Fruit fly (Drosophila melanogaster) whole organism, embryonic: ENCODE measurements around the gene capu.

Experiments
- Asciz ChIP-seq: fragments of 200-800 bp; sonication (Bioruptor generic); optimal IDR thresholded peaks from 2 replicates; lab custom pipeline; 2017; ENCODE audit warnings: missing biosample characterization, mild to moderate bottlenecking, missing genetic modification characterization, missing genetic modification reagents
- Atf3 ChIP-seq: fragments of 200-800 bp; sonication (Bioruptor generic); optimal IDR thresholded peaks from 3 replicates; lab custom pipeline; 2016; ENCODE audit warnings: missing biosample characterization, missing genetic modification characterization
- Bgb ChIP-seq: fragments of 200-800 bp; sonication (Bioruptor generic); IDR thresholded peaks from 2 replicates; pipeline ENCODE4 v1.3.6; 2022; ENCODE audit warnings: missing biosample characterization, missing genetic modification characterization; ENCODE audit not compliant: partially characterized antibody
- CG10147 ChIP-seq: fragments of 200-800 bp; sonication (Bioruptor generic); optimal IDR thresholded peaks from 2 replicates; lab custom pipeline; 2019; ENCODE audit warnings: missing biosample characterization, mild to moderate bottlenecking, missing genetic modification characterization, moderate library complexity
- CG1024 ChIP-seq: fragments of 200-800 bp; sonication (Bioruptor generic); IDR thresholded peaks from 2 replicates; pipeline ENCODE4 v1.3.6; 2022; ENCODE audit warnings: missing biosample characterization, missing genetic modification characterization
- CG10654 ChIP-seq: fragments of 200-800 bp; sonication (Bioruptor generic); optimal IDR thresholded peaks from 2 replicates; lab custom pipeline; 2016; ENCODE audit warnings: missing biosample characterization, missing genetic modification characterization
- CG11093 ChIP-seq: fragments of 200-800 bp; sonication (Bioruptor generic); IDR thresholded peaks from 3 replicates; pipeline ENCODE4 v1.3.6; 2022; ENCODE audit warnings: missing biosample characterization, missing genetic modification characterization
- CG12155 ChIP-seq: fragments of 200-800 bp; sonication (Bioruptor generic); optimal IDR thresholded peaks from 3 replicates; lab custom pipeline; 2016; ENCODE audit warnings: missing biosample characterization, missing genetic modification characterization
- CG12942 ChIP-seq: fragments of 200-800 bp; sonication (Bioruptor generic); optimal IDR thresholded peaks from 3 replicates; lab custom pipeline; 2016; ENCODE audit warnings: missing biosample characterization, missing genetic modification characterization
- CG13424 ChIP-seq: fragments of 200-800 bp; sonication (Bioruptor generic); optimal IDR thresholded peaks from 2 replicates; lab custom pipeline; 2019; ENCODE audit warnings: missing biosample characterization, mild to moderate bottlenecking, missing genetic modification characterization, moderate library complexity
- CG14710 ChIP-seq: fragments of 200-800 bp; sonication (Bioruptor generic); optimal IDR thresholded peaks from 3 replicates; lab custom pipeline; 2019; ENCODE audit warnings: missing biosample characterization, mild to moderate bottlenecking, missing genetic modification characterization, moderate library complexity
- CG1529 ChIP-seq: fragments of 200-800 bp; sonication (Bioruptor generic); optimal IDR thresholded peaks from 3 replicates; lab custom pipeline; 2018; ENCODE audit warnings: missing biosample characterization, missing genetic modification characterization
- CG17186 ChIP-seq: fragments of 200-800 bp; sonication (Bioruptor generic); optimal IDR thresholded peaks from 3 replicates; lab custom pipeline; 2017; ENCODE audit warnings: missing biosample characterization, missing genetic modification reagents, missing genetic modification characterization
- CG17385 ChIP-seq: fragments of 200-800 bp; sonication (Bioruptor generic); optimal IDR thresholded peaks from 3 replicates; lab custom pipeline; 2018; ENCODE audit warnings: missing biosample characterization, mild to moderate bottlenecking, missing genetic modification characterization
- CG2875 ChIP-seq: fragments of 200-800 bp; sonication (Bioruptor generic); optimal IDR thresholded peaks from 2 replicates; lab custom pipeline; 2017; ENCODE audit warnings: missing biosample characterization, mild to moderate bottlenecking, missing genetic modification characterization, missing genetic modification reagents
- CG6689 ChIP-seq: fragments of 200-800 bp; sonication (Bioruptor generic); IDR thresholded peaks from 2 replicates; pipeline ENCODE4 v1.3.6; 2022; ENCODE audit warnings: missing biosample characterization, missing genetic modification characterization
- CG7556 ChIP-seq: fragments of 200-800 bp; sonication (Bioruptor generic); optimal IDR thresholded peaks from 2 replicates; lab custom pipeline; 2017; ENCODE audit warnings: missing biosample characterization, mild to moderate bottlenecking, missing genetic modification characterization
- CG8388 ChIP-seq: fragments of 200-800 bp; sonication (Bioruptor generic); optimal IDR thresholded peaks from 2 replicates; lab custom pipeline; 2019; ENCODE audit warnings: missing biosample characterization, mild to moderate bottlenecking, missing genetic modification characterization, moderate library complexity
- D ChIP-seq, 2 experiments: fragments of 200-800 bp in 1 of 2; fragments of >200 bp in 1 of 2; sonication (Bioruptor generic) in 1 of 2; optimal IDR thresholded peaks; 2 replicates in 1 of 2; 3 replicates in 1 of 2; lab custom pipeline; 2017; ENCODE audit warnings: mild to moderate bottlenecking in 1 of 2, missing biosample characterization in 1 of 2, missing genetic modification characterization in 1 of 2, missing genetic modification reagents in 1 of 2
- D19A ChIP-seq: fragments of 200-800 bp; optimal IDR thresholded peaks from 3 replicates; lab custom pipeline; 2019; ENCODE audit warnings: missing biosample characterization, mild to moderate bottlenecking, missing genetic modification characterization, moderate library complexity
- D19B ChIP-seq: fragments of 200-800 bp; sonication (Bioruptor generic); optimal IDR thresholded peaks from 2 replicates; lab custom pipeline; 2017; ENCODE audit warnings: missing biosample characterization, mild to moderate bottlenecking, missing genetic modification characterization
- Dip2 ChIP-seq: fragments of 200-800 bp; sonication (Bioruptor generic); IDR thresholded peaks from 2 replicates; pipeline ENCODE4 v1.3.6; 2022; ENCODE audit warnings: missing biosample characterization, missing genetic modification characterization
- Doc3 ChIP-seq: fragments of 200-800 bp; sonication (Bioruptor generic); IDR thresholded peaks from 3 replicates; pipeline ENCODE4 v1.3.6; 2022; ENCODE audit warnings: missing biosample characterization, missing genetic modification characterization; ENCODE audit not compliant: partially characterized antibody
- Eip74EF ChIP-seq, 2 experiments: fragments of 200-800 bp in 1 of 2; fragments of >200 bp in 1 of 2; sonication (Bioruptor generic) in 1 of 2; optimal IDR thresholded peaks; 2 replicates each; lab custom pipeline; 2017 to 2019; ENCODE audit warnings: missing biosample characterization in 2 of 2, missing genetic modification characterization in 2 of 2, mild to moderate bottlenecking in 1 of 2, moderate library complexity in 1 of 2
- Hey ChIP-seq: fragments of 200-800 bp; sonication (Bioruptor generic); optimal IDR thresholded peaks from 3 replicates; lab custom pipeline; 2018; ENCODE audit warnings: missing biosample characterization, mild to moderate bottlenecking, missing genetic modification characterization
- Hr3 ChIP-seq: fragments of 200-800 bp; sonication (Bioruptor generic); optimal IDR thresholded peaks from 3 replicates; lab custom pipeline; 2016; ENCODE audit warnings: missing biosample characterization, missing genetic modification characterization
- Hr78 ChIP-seq, 2 experiments: fragments of 200-800 bp in 1 of 2; fragments of >200 bp in 1 of 2; sonication (Bioruptor generic) in 1 of 2; optimal IDR thresholded peaks; 2 replicates each; lab custom pipeline; 2017 to 2019; ENCODE audit warnings: missing biosample characterization in 2 of 2, missing genetic modification characterization in 2 of 2, mild to moderate bottlenecking in 1 of 2, moderate library complexity in 1 of 2
- Side ChIP-seq: fragments of 200-800 bp; sonication (Bioruptor generic); optimal IDR thresholded peaks from 2 replicates; lab custom pipeline; 2016; ENCODE audit warnings: missing biosample characterization, missing genetic modification characterization
- Sox100B ChIP-seq: fragments of 200-800 bp; sonication (Bioruptor generic); optimal IDR thresholded peaks from 3 replicates; lab custom pipeline; 2018; ENCODE audit warnings: missing biosample characterization, mild to moderate bottlenecking, missing genetic modification characterization
- Spps ChIP-seq: fragments of 200-800 bp; sonication (Bioruptor generic); optimal IDR thresholded peaks from 2 replicates; lab custom pipeline; 2018; ENCODE audit warnings: missing biosample characterization, mild to moderate bottlenecking, missing genetic modification characterization
- Ssrp ChIP-seq: fragments of 200-800 bp; sonication (Bioruptor generic); optimal IDR thresholded peaks from 2 replicates; lab custom pipeline; 2018; ENCODE audit warnings: missing biosample characterization, mild to moderate bottlenecking, missing genetic modification characterization, moderate library complexity
- Stat92E ChIP-seq, 3 experiments: fragments of >200 bp in 2 of 3; fragments of 200-800 bp in 1 of 3; sonication (Bioruptor generic) in 1 of 3; optimal IDR thresholded peaks; 2 replicates each; lab custom pipeline; 2017 to 2019; ENCODE audit warnings: missing biosample characterization in 3 of 3, missing genetic modification characterization in 3 of 3, mild to moderate bottlenecking in 1 of 3, moderate library complexity in 1 of 3
- Vsx1 ChIP-seq: fragments of 200-800 bp; sonication (Bioruptor generic); optimal IDR thresholded peaks from 2 replicates; lab custom pipeline; 2017; ENCODE audit warnings: missing biosample characterization, mild to moderate bottlenecking, missing genetic modification characterization, missing genetic modification reagents
- Xbp1 ChIP-seq: fragments of 200-800 bp; sonication (Bioruptor generic); optimal IDR thresholded peaks from 3 replicates; lab custom pipeline; 2016; ENCODE audit warnings: missing biosample characterization, mild to moderate bottlenecking, missing genetic modification characterization
- aop ChIP-seq: fragments of 200-800 bp; sonication (Bioruptor generic); IDR thresholded peaks from 2 replicates; pipeline ENCODE4 v1.3.6; 2022; ENCODE audit warnings: missing biosample characterization, missing genetic modification characterization
- chif ChIP-seq, 2 experiments: fragments of 200-800 bp; sonication (Bioruptor generic); optimal IDR thresholded peaks; 3 replicates each; lab custom pipeline; 2016; ENCODE audit warnings: missing biosample characterization in 2 of 2, missing genetic modification characterization in 2 of 2
- dmrt11E ChIP-seq: fragments of 200-800 bp; sonication (Bioruptor generic); optimal IDR thresholded peaks from 3 replicates; lab custom pipeline; 2018; ENCODE audit warnings: missing biosample characterization, mild to moderate bottlenecking, missing genetic modification characterization, moderate library complexity
- dmrt99B ChIP-seq: fragments of 200-800 bp; sonication (Bioruptor generic); optimal IDR thresholded peaks from 2 replicates; lab custom pipeline; 2018; ENCODE audit warnings: missing biosample characterization, mild to moderate bottlenecking, missing genetic modification characterization, moderate library complexity
- gcm ChIP-seq: fragments of 200-800 bp; sonication (Bioruptor generic); optimal IDR thresholded peaks from 2 replicates; lab custom pipeline; 2019; ENCODE audit warnings: missing biosample characterization, mild to moderate bottlenecking, missing genetic modification characterization, moderate library complexity
- gfzf ChIP-seq: fragments of 200-800 bp; sonication (Bioruptor generic); optimal IDR thresholded peaks from 2 replicates; lab custom pipeline; 2016; ENCODE audit warnings: missing biosample characterization, mild to moderate bottlenecking, missing genetic modification characterization, moderate library complexity
- gt ChIP-seq: fragments of 200-800 bp; sonication (Bioruptor generic); IDR thresholded peaks from 2 replicates; pipeline ENCODE4 v1.3.6; 2022; ENCODE audit warnings: missing biosample characterization, missing genetic modification characterization
- hb ChIP-seq: fragments of 200-800 bp; sonication (Bioruptor generic); IDR thresholded peaks from 3 replicates; pipeline ENCODE4 v1.3.6; 2022; ENCODE audit warnings: missing biosample characterization, missing genetic modification characterization; ENCODE audit not compliant: partially characterized antibody
- mld ChIP-seq: fragments of 200-800 bp; sonication (Bioruptor generic); IDR thresholded peaks from 3 replicates; pipeline ENCODE4 v1.3.6; 2022; ENCODE audit warnings: missing biosample characterization, missing genetic modification characterization; ENCODE audit not compliant: partially characterized antibody
- otp ChIP-seq: fragments of 200-800 bp; sonication (Bioruptor generic); IDR thresholded peaks from 3 replicates; pipeline ENCODE4, ENCODE4 v1.3.6; 2022; ENCODE audit warnings: missing biosample characterization, missing genetic modification characterization
- phol ChIP-seq: fragments of 200-800 bp; sonication (Bioruptor generic); optimal IDR thresholded peaks from 3 replicates; lab custom pipeline; 2018; ENCODE audit warnings: missing biosample characterization, mild to moderate bottlenecking, missing genetic modification characterization, moderate library complexity
- row ChIP-seq: fragments of 200-800 bp; sonication (Bioruptor generic); IDR thresholded peaks from 3 replicates; pipeline ENCODE4 v1.3.6; 2022; ENCODE audit warnings: missing biosample characterization, missing genetic modification characterization
- sna ChIP-seq: fragments of 200-800 bp; sonication (Bioruptor generic); IDR thresholded peaks from 2 replicates; pipeline ENCODE4 v1.3.6; 2022; ENCODE audit warnings: missing biosample characterization, missing genetic modification characterization; ENCODE audit not compliant: partially characterized antibody
- trem ChIP-seq: fragments of 200-800 bp; optimal IDR thresholded peaks from 3 replicates; lab custom pipeline; 2019; ENCODE audit warnings: missing biosample characterization, mild to moderate bottlenecking, missing genetic modification characterization, moderate library complexity

capu gene

dm6 chr2L:3851308-3851707, 51.4 kb downstream of the capu start (continued):
- peak; percentile 26 for TF ChIP-seq CG7556 (GFP tag; lab: Kevin White, UChicago)
- peak; percentile 17 for TF ChIP-seq CG10654 (GFP tag; lab: Kevin White, UChicago)
- no peak for TF ChIP-seq otp (GFP tag; lab: Robert Waterston, UW)
- TF ChIP-seq Bgb (GFP tag; lab: Robert Waterston, UW), result no peak
- TF ChIP-seq CG1024 (GFP tag; lab: Robert Waterston, UW), result 0 out of 2 replicates have a peak, but pooled peaks have one; percentile 16
- TF ChIP-seq CG8388, result peak; percentile 67
- TF ChIP-seq CG11093 (GFP tag; lab: Robert Waterston, UW), result 0 out of 3 replicates have a peak, but pooled peaks have one; percentile 32
- TF ChIP-seq gfzf (GFP tag; lab: Kevin White, UChicago), result no peak
- peak; percentile 97 for TF ChIP-seq D19A (tag; lab: Kevin White, UChicago)
- TF ChIP-seq row (GFP tag; lab: Robert Waterston, UW), result peak; percentile 44; the same call in 2 of the 3 replicates
- peak; percentile 59 for TF ChIP-seq CG6689 (GFP tag; lab: Robert Waterston, UW)
- TF ChIP-seq hb, result no peak
- no peak for TF ChIP-seq CG12155 (GFP tag; lab: Kevin White, UChicago)
- TF ChIP-seq Doc3, result no peak
- peak; percentile 40 for TF ChIP-seq Asciz (GFP tag; lab: Kevin White, UChicago)
- TF ChIP-seq Ssrp (tag; lab: Kevin White, UChicago), result peak; percentile 53
- TF ChIP-seq CG13424 (tag; lab: Kevin White, UChicago), result peak; percentile 45
- no peak for TF ChIP-seq CG17186 (GFP tag; lab: Kevin White, UChicago)
- peak; percentile 5 for TF ChIP-seq CG17385 (GFP tag; lab: Kevin White, UChicago)
- TF ChIP-seq Hr78 (GFP tag; optimal IDR thresholded peaks at IDR 0.05; lab: Kevin White, UChicago), result peak in 1 of 2 experiments; percentile 24
- TF ChIP-seq phol, result peak; percentile 74
- TF ChIP-seq Eip74EF (GFP tag; optimal IDR thresholded peaks at IDR 0.05; lab: Kevin White, UChicago), result peak in 1 of 2 experiments; percentile 32
- peak; percentile 42 for TF ChIP-seq CG1529
- TF ChIP-seq aop (GFP tag; lab: Robert Waterston, UW), result no peak
- no peak for TF ChIP-seq gt (GFP tag; lab: Robert Waterston, UW)
- no peak for TF ChIP-seq D (optimal IDR thresholded peaks at IDR 0.05; lab: Kevin White, UChicago)
- TF ChIP-seq D (GFP tag; optimal IDR thresholded peaks at IDR 0.05; lab: Kevin White, UChicago), result peak; percentile 42
- TF ChIP-seq CG14710 (tag; lab: Kevin White, UChicago), result peak; percentile 61
- TF ChIP-seq dmrt99B (tag; lab: Kevin White, UChicago), result peak; percentile 70
- peak; percentile 60 for TF ChIP-seq trem (tag; lab: Kevin White, UChicago)
- no peak for TF ChIP-seq Atf3 (GFP tag; lab: Kevin White, UChicago)
- TF ChIP-seq mld (GFP tag; lab: Robert Waterston, UW), result no peak
- no peak for TF ChIP-seq CG12942 (GFP tag; lab: Kevin White, UChicago)
- no peak for TF ChIP-seq Hr3 (GFP tag; lab: Kevin White, UChicago)
- peak; percentile 39 for TF ChIP-seq gcm (GFP tag; lab: Kevin White, UChicago)
- TF ChIP-seq CG10147 (GFP tag; lab: Kevin White, UChicago), result no peak
- peak; percentile 45 for TF ChIP-seq Sox100B (GFP tag; lab: Kevin White, UChicago)
- TF ChIP-seq dmrt11E (tag; lab: Kevin White, UChicago), result peak; percentile 75
- TF ChIP-seq Hey (tag; lab: Kevin White, UChicago), result no peak
- no peak for TF ChIP-seq Side (GFP tag; lab: Kevin White, UChicago)
- peak; percentile 45 for TF ChIP-seq CG2875 (GFP tag; lab: Kevin White, UChicago)
- TF ChIP-seq D19B (GFP tag; lab: Kevin White, UChicago), result no peak
- TF ChIP-seq chif (GFP tag; optimal IDR thresholded peaks at IDR 0.05; lab: Kevin White, UChicago), result peak in 1 of 2 experiments; percentile 22
- peak; percentile 27 for TF ChIP-seq Spps
- no peak for TF ChIP-seq Dip2 (GFP tag; lab: Robert Waterston, UW)
- TF ChIP-seq Vsx1 (GFP tag; lab: Kevin White, UChicago), result peak; percentile 15
- TF ChIP-seq Xbp1 (GFP tag; lab: Kevin White, UChicago), result peak; percentile 9
- peak in 1 of 3 experiments; percentile 66 for TF ChIP-seq Stat92E (GFP tag; optimal IDR thresholded peaks at IDR 0.05; lab: Kevin White, UChicago)
- TF ChIP-seq sna (GFP tag; lab: Robert Waterston, UW), result no peak
